Fruit fly (Drosophila melanogaster): ENCODE data around the gene PDZ-GEF.

Gene PDZ-GEF

dm6 chr2L:6339010-6339897 is 15.7 kb downstream of the PDZ-GEF start (continued):
- TF ChIP-seq bsh (GFP tag; optimal IDR thresholded peaks at IDR 0.05) (peak; percentile 36 to 67), Asciz (GFP tag; optimal IDR thresholded peaks at IDR 0.05) (peak; percentile 28), ase (GFP tag; IDR thresholded peaks at IDR 0.05) (peak; percentile 55; the same call in 1 of the 3 replicates), HHEX (GFP tag; optimal IDR thresholded peaks at IDR 0.05) (peak; percentile 37), CG14965 (GFP tag; optimal IDR thresholded peaks at IDR 0.05; ENCODE audit: borderline replicate concordance) (no peak), fd3F (GFP tag; optimal IDR thresholded peaks at IDR 0.05) (no peak), cas (GFP tag; IDR thresholded peaks at IDR 0.05) (peak; percentile 26; the same call in 1 of the 2 replicates), gro (GFP tag; optimal IDR thresholded peaks at IDR 0.05) (peak; percentile 37), stc (GFP tag; IDR thresholded peaks at IDR 0.05) (no peak), CG4854 (GFP tag; optimal IDR thresholded peaks at IDR 0.05) (no peak), ems (GFP tag; optimal IDR thresholded peaks at IDR 0.05) (peak; percentile 27), HLHmδ (GFP tag; optimal IDR thresholded peaks at IDR 0.05) (peak; percentile 69), Max (GFP tag; optimal IDR thresholded peaks at IDR 0.05) (no peak), CG14710 (tag; optimal IDR thresholded peaks at IDR 0.05) (no peak), Bdp1 (GFP tag; optimal IDR thresholded peaks at IDR 0.05) (no peak), MBD-R2 (GFP tag; IDR thresholded peaks at IDR 0.05) (peak; percentile 5; the same call in 1 of the 2 replicates), CG12391 (tag; optimal IDR thresholded peaks at IDR 0.05) (peak; percentile 41), HLH54F (GFP tag; optimal IDR thresholded peaks at IDR 0.05) (peak; percentile 50), vnd (GFP tag; IDR thresholded peaks at IDR 0.05; ENCODE audit: partially characterized antibody) (no peak), CG17802 (tag; optimal IDR thresholded peaks at IDR 0.05) (peak; percentile 6), Oaz (GFP tag; IDR thresholded peaks at IDR 0.05) (no peak), org-1 (GFP tag; optimal IDR thresholded peaks at IDR 0.05) (peak; percentile 43), ap (GFP tag; IDR thresholded peaks at IDR 0.05) (no peak), Hand (GFP tag; optimal IDR thresholded peaks at IDR 0.05) (no peak), CG2889 (GFP tag; IDR thresholded peaks at IDR 0.05) (0 out of 3 replicates have a peak, but pooled peaks have one; percentile 5), Nf-YB (GFP tag; optimal IDR thresholded peaks at IDR 0.05) (no peak), CG17328 (GFP tag; IDR thresholded peaks at IDR 0.05) (peak; percentile 17; the same call in 1 of the 2 replicates), klu (GFP tag; IDR thresholded peaks at IDR 0.05) (no peak), dmrt99B (tag; optimal IDR thresholded peaks at IDR 0.05) (peak; percentile 42), ken (GFP tag; IDR thresholded peaks at IDR 0.05) (no peak), stwl (tag; optimal IDR thresholded peaks at IDR 0.05) (no peak), fd64A (GFP tag; optimal IDR thresholded peaks at IDR 0.05) (no peak), Gug (GFP tag; IDR thresholded peaks at IDR 0.05) (peak; percentile 28; the same call in 1 of the 4 replicates), NC2β (GFP tag; optimal IDR thresholded peaks at IDR 0.05) (no peak), CG18262 (tag; optimal IDR thresholded peaks at IDR 0.05) (peak; percentile 0), slbo (GFP tag; IDR thresholded peaks at IDR 0.05) (peak; percentile 42; the same call in 1 of the 2 replicates), bigmax (GFP tag; optimal IDR thresholded peaks at IDR 0.05) (no peak), Vsx1 (GFP tag; optimal IDR thresholded peaks at IDR 0.05) (no peak), bowl (GFP tag; IDR thresholded peaks at IDR 0.05) (no peak), CG1603 (tag; optimal IDR thresholded peaks at IDR 0.05) (peak; percentile 52), rib (GFP tag; IDR thresholded peaks at IDR 0.05) (no peak), crp (GFP tag; optimal IDR thresholded peaks at IDR 0.05) (peak in 1 of 2 experiments; percentile 44), CG2202 (tag; optimal IDR thresholded peaks at IDR 0.05) (peak; percentile 30), sima (GFP tag; optimal IDR thresholded peaks at IDR 0.05) (no peak), lilli (GFP tag; optimal IDR thresholded peaks at IDR 0.05) (peak; percentile 46), pnt (GFP tag; optimal IDR thresholded peaks at IDR 0.05) (no peak), CG32772 (GFP tag; IDR thresholded peaks at IDR 0.05) (0 out of 2 replicates have a peak, but pooled peaks have one; percentile 8), CG4404 (GFP tag; IDR thresholded peaks at IDR 0.05) (no peak)

Data from whole organism, embryonic.